Fruit fly (Drosophila melanogaster) whole organism, embryonic: ENCODE results near the gene CG14650.

Experiments used
- Adf1 ChIP-seq: fragments of 200-800 bp; sonication (Bioruptor generic); IDR thresholded peaks from 2 replicates; pipeline ENCODE4 v1.3.6; 2022; ENCODE audit warnings: missing biosample characterization, missing genetic modification characterization
- Antp ChIP-seq: fragments of 200-800 bp; sonication (Bioruptor generic); optimal IDR thresholded peaks from 3 replicates; lab custom pipeline; 2016; ENCODE audit warnings: missing biosample characterization, missing genetic modification characterization
- CG10959 ChIP-seq: fragments of 200-800 bp; sonication (Bioruptor generic); IDR thresholded peaks from 2 replicates; pipeline ENCODE4 v1.3.6; 2022; ENCODE audit warnings: missing biosample characterization, missing genetic modification characterization
- CG12769 ChIP-seq: fragments of 200-800 bp; sonication (Bioruptor generic); optimal IDR thresholded peaks from 2 replicates; lab custom pipeline; 2019; ENCODE audit warnings: missing biosample characterization, mild to moderate bottlenecking, missing genetic modification characterization, moderate library complexity
- CG14050 ChIP-seq: fragments of 200-800 bp; sonication (Bioruptor generic); IDR thresholded peaks from 3 replicates; pipeline ENCODE4 v1.3.6; 2022; ENCODE audit warnings: missing biosample characterization, missing genetic modification characterization
- CG15073 ChIP-seq: fragments of 200-800 bp; sonication (Bioruptor generic); optimal IDR thresholded peaks from 2 replicates; lab custom pipeline; 2016; ENCODE audit warnings: missing biosample characterization, missing genetic modification characterization
- CG15479 ChIP-seq: fragments of 200-800 bp; sonication (Bioruptor generic); optimal IDR thresholded peaks from 3 replicates; lab custom pipeline; 2019; ENCODE audit warnings: missing biosample characterization, mild to moderate bottlenecking, missing genetic modification characterization, moderate library complexity
- CG17385 ChIP-seq: fragments of 200-800 bp; sonication (Bioruptor generic); optimal IDR thresholded peaks from 3 replicates; lab custom pipeline; 2018; ENCODE audit warnings: missing biosample characterization, mild to moderate bottlenecking, missing genetic modification characterization
- CG1832 ChIP-seq: fragments of 200-800 bp; sonication (Bioruptor generic); optimal IDR thresholded peaks from 2 replicates; lab custom pipeline; 2017; ENCODE audit warnings: missing biosample characterization, mild to moderate bottlenecking, missing genetic modification characterization, inconsistent platforms
- CG2116 ChIP-seq: fragments of 200-800 bp; sonication (Bioruptor generic); optimal IDR thresholded peaks from 3 replicates; lab custom pipeline; 2018; ENCODE audit warnings: missing biosample characterization, mild to moderate bottlenecking, missing genetic modification characterization
- CG30020 ChIP-seq: fragments of 200-800 bp; optimal IDR thresholded peaks from 2 replicates; lab custom pipeline; 2019; ENCODE audit warnings: missing biosample characterization, mild to moderate bottlenecking, missing genetic modification characterization, moderate library complexity
- CG32532 ChIP-seq: fragments of 200-800 bp; sonication (Bioruptor generic); IDR thresholded peaks from 2 replicates; pipeline ENCODE4 v1.3.6; 2022; ENCODE audit warnings: missing biosample characterization, missing genetic modification characterization
- CG5180 ChIP-seq: fragments of 200-800 bp; sonication (Bioruptor generic); optimal IDR thresholded peaks from 3 replicates; lab custom pipeline; 2017; ENCODE audit warnings: missing biosample characterization, missing genetic modification characterization, mild to moderate bottlenecking, moderate library complexity, missing genetic modification reagents
- CG6813 ChIP-seq: fragments of 200-800 bp; sonication (Bioruptor generic); optimal IDR thresholded peaks from 2 replicates; lab custom pipeline; 2017; ENCODE audit warnings: missing biosample characterization, missing genetic modification characterization, mild to moderate bottlenecking, moderate library complexity, missing genetic modification reagents
- CG7786 ChIP-seq: fragments of 200-800 bp; sonication (Bioruptor generic); optimal IDR thresholded peaks from 2 replicates; lab custom pipeline; 2016; ENCODE audit warnings: missing biosample characterization, missing genetic modification characterization
- CG7987 ChIP-seq: fragments of 200-800 bp; sonication (Bioruptor generic); optimal IDR thresholded peaks from 2 replicates; lab custom pipeline; 2018; ENCODE audit warnings: missing biosample characterization, mild to moderate bottlenecking, missing genetic modification characterization, moderate library complexity
- CG8359 ChIP-seq: fragments of 200-800 bp; sonication (Bioruptor generic); optimal IDR thresholded peaks from 2 replicates; lab custom pipeline; 2017; ENCODE audit warnings: missing biosample characterization, mild to moderate bottlenecking, missing genetic modification characterization, borderline replicate concordance
- CG9437 ChIP-seq: fragments of 200-800 bp; sonication (Bioruptor generic); optimal IDR thresholded peaks from 2 replicates; lab custom pipeline; 2018; ENCODE audit warnings: missing biosample characterization, mild to moderate bottlenecking, missing genetic modification characterization
- Dll ChIP-seq: fragments of 200-800 bp; sonication (Bioruptor generic); IDR thresholded peaks from 4 replicates; pipeline ENCODE4 v1.3.6; 2022; ENCODE audit warnings: missing biosample characterization, missing genetic modification characterization; ENCODE audit not compliant: partially characterized antibody
- Drgx ChIP-seq: fragments of 200-800 bp; sonication (Bioruptor generic); IDR thresholded peaks from 2 replicates; pipeline ENCODE4 v1.3.6; 2022; ENCODE audit warnings: missing biosample characterization, missing genetic modification characterization
- ERR ChIP-seq: fragments of 200-800 bp; sonication (Bioruptor generic); optimal IDR thresholded peaks from 2 replicates; lab custom pipeline; 2016; ENCODE audit warnings: missing biosample characterization, missing genetic modification characterization
- Fer2 ChIP-seq: fragments of 200-800 bp; sonication (Bioruptor generic); optimal IDR thresholded peaks from 2 replicates; lab custom pipeline; 2018; ENCODE audit warnings: missing biosample characterization, mild to moderate bottlenecking, missing genetic modification characterization, moderate library complexity
- Gsc ChIP-seq: fragments of 200-800 bp; sonication (Bioruptor generic); IDR thresholded peaks from 2 replicates; pipeline ENCODE4 v1.3.6; 2022; ENCODE audit warnings: missing biosample characterization, missing genetic modification characterization
- Hey ChIP-seq: fragments of 200-800 bp; sonication (Bioruptor generic); optimal IDR thresholded peaks from 3 replicates; lab custom pipeline; 2018; ENCODE audit warnings: missing biosample characterization, mild to moderate bottlenecking, missing genetic modification characterization
- Hmx ChIP-seq: fragments of 200-800 bp; sonication (Bioruptor generic); optimal IDR thresholded peaks from 2 replicates; lab custom pipeline; 2016; ENCODE audit warnings: missing biosample characterization, missing genetic modification characterization
- NC2β ChIP-seq: fragments of 200-800 bp; sonication (Bioruptor generic); optimal IDR thresholded peaks from 2 replicates; lab custom pipeline; 2016; ENCODE audit warnings: missing biosample characterization, missing genetic modification characterization
- Ravus ChIP-seq: fragments of 200-800 bp; sonication (Bioruptor generic); IDR thresholded peaks from 2 replicates; pipeline ENCODE4 v1.3.6; 2022; ENCODE audit warnings: missing biosample characterization, missing genetic modification characterization
- Rfx ChIP-seq: fragments of 200-800 bp; sonication (Bioruptor generic); IDR thresholded peaks from 2 replicates; pipeline ENCODE4 v1.3.6; 2022; ENCODE audit warnings: missing biosample characterization, missing genetic modification characterization
- Six4 ChIP-seq: fragments of 200-800 bp; sonication (Bioruptor generic); optimal IDR thresholded peaks from 2 replicates; lab custom pipeline; 2016; ENCODE audit warnings: missing biosample characterization, missing genetic modification characterization
- Trl ChIP-seq, 3 experiments: fragments of >200 bp in 2 of 3; fragments of 200-800 bp in 1 of 3; sonication (Bioruptor generic) in 1 of 3; optimal IDR thresholded peaks; 2 replicates in 1 of 3; 3 replicates in 2 of 3; lab custom pipeline; 2016 to 2017; ENCODE audit warnings: missing biosample characterization in 1 of 3, missing genetic modification characterization in 1 of 3
- bcd ChIP-seq: fragments of 200-800 bp; sonication (Bioruptor generic); optimal IDR thresholded peaks from 2 replicates; lab custom pipeline; 2017; ENCODE audit warnings: missing biosample characterization, mild to moderate bottlenecking, missing genetic modification characterization
- ci ChIP-seq: fragments of 200-800 bp; sonication (Bioruptor generic); IDR thresholded peaks from 3 replicates; pipeline ENCODE4 v1.3.6; 2022; ENCODE audit warnings: missing biosample characterization, missing genetic modification characterization
- dmrt11E ChIP-seq: fragments of 200-800 bp; sonication (Bioruptor generic); optimal IDR thresholded peaks from 3 replicates; lab custom pipeline; 2018; ENCODE audit warnings: missing biosample characterization, mild to moderate bottlenecking, missing genetic modification characterization, moderate library complexity
- ems ChIP-seq: fragments of 200-800 bp; sonication (Bioruptor generic); optimal IDR thresholded peaks from 3 replicates; lab custom pipeline; 2016; ENCODE audit warnings: missing biosample characterization, missing genetic modification characterization
- en ChIP-seq: fragments of 200-800 bp; sonication (Bioruptor generic); optimal IDR thresholded peaks from 2 replicates; lab custom pipeline; 2016; ENCODE audit warnings: missing biosample characterization, missing genetic modification characterization
- exex ChIP-seq: fragments of 200-800 bp; sonication (Bioruptor generic); optimal IDR thresholded peaks from 4 replicates; lab custom pipeline; 2018; ENCODE audit warnings: missing biosample characterization, mild to moderate bottlenecking, missing genetic modification characterization, moderate library complexity
- fd102C ChIP-seq: fragments of 200-800 bp; sonication (Bioruptor generic); optimal IDR thresholded peaks from 2 replicates; lab custom pipeline; 2018; ENCODE audit warnings: missing biosample characterization, mild to moderate bottlenecking, missing genetic modification characterization, moderate library complexity
- fru ChIP-seq: fragments of >200 bp; optimal IDR thresholded peaks from 2 replicates; lab custom pipeline; 2017
- grn ChIP-seq: fragments of 200-800 bp; sonication (Bioruptor generic); optimal IDR thresholded peaks from 3 replicates; lab custom pipeline; 2017; ENCODE audit warnings: missing biosample characterization, missing genetic modification characterization
- hb ChIP-seq: fragments of 200-800 bp; sonication (Bioruptor generic); IDR thresholded peaks from 3 replicates; pipeline ENCODE4 v1.3.6; 2022; ENCODE audit warnings: missing biosample characterization, missing genetic modification characterization; ENCODE audit not compliant: partially characterized antibody
- hbn ChIP-seq: fragments of 200-800 bp; sonication (Bioruptor generic); IDR thresholded peaks from 2 replicates; pipeline ENCODE4 v1.3.6; 2022; ENCODE audit warnings: missing biosample characterization, missing genetic modification characterization; ENCODE audit not compliant: partially characterized antibody
- lilli ChIP-seq: fragments of 200-800 bp; sonication (Bioruptor generic); optimal IDR thresholded peaks from 3 replicates; lab custom pipeline; 2016; ENCODE audit warnings: missing biosample characterization, missing genetic modification characterization
- peb ChIP-seq: fragments of 200-800 bp; sonication (Bioruptor generic); IDR thresholded peaks from 2 replicates; pipeline ENCODE4 v1.3.6; 2022; ENCODE audit warnings: missing biosample characterization, missing genetic modification characterization
- pnt ChIP-seq: fragments of 200-800 bp; sonication (Bioruptor generic); optimal IDR thresholded peaks from 3 replicates; lab custom pipeline; 2016; ENCODE audit warnings: missing biosample characterization, missing genetic modification characterization
- sqz ChIP-seq: fragments of 200-800 bp; sonication (Bioruptor generic); optimal IDR thresholded peaks from 3 replicates; lab custom pipeline; 2018; ENCODE audit warnings: missing biosample characterization, mild to moderate bottlenecking, missing genetic modification characterization
- sug ChIP-seq: fragments of 200-800 bp; optimal IDR thresholded peaks from 2 replicates; lab custom pipeline; 2019; ENCODE audit warnings: missing biosample characterization, mild to moderate bottlenecking, missing genetic modification characterization, moderate library complexity
- tup ChIP-seq: fragments of 200-800 bp; sonication (Bioruptor generic); optimal IDR thresholded peaks from 2 replicates; lab custom pipeline; 2016; ENCODE audit warnings: missing biosample characterization, mild to moderate bottlenecking, missing genetic modification characterization, moderate library complexity
- vvl ChIP-seq: fragments of 200-800 bp; sonication (Bioruptor generic); IDR thresholded peaks from 2 replicates; pipeline ENCODE4 v1.3.6; 2022; ENCODE audit warnings: missing biosample characterization, missing genetic modification characterization
- zfh1 ChIP-seq: fragments of 200-800 bp; sonication (Bioruptor generic); IDR thresholded peaks from 3 replicates; pipeline ENCODE4 v1.3.6; 2022; ENCODE audit warnings: missing biosample characterization, missing genetic modification characterization

The CG14650 gene

DNA sequence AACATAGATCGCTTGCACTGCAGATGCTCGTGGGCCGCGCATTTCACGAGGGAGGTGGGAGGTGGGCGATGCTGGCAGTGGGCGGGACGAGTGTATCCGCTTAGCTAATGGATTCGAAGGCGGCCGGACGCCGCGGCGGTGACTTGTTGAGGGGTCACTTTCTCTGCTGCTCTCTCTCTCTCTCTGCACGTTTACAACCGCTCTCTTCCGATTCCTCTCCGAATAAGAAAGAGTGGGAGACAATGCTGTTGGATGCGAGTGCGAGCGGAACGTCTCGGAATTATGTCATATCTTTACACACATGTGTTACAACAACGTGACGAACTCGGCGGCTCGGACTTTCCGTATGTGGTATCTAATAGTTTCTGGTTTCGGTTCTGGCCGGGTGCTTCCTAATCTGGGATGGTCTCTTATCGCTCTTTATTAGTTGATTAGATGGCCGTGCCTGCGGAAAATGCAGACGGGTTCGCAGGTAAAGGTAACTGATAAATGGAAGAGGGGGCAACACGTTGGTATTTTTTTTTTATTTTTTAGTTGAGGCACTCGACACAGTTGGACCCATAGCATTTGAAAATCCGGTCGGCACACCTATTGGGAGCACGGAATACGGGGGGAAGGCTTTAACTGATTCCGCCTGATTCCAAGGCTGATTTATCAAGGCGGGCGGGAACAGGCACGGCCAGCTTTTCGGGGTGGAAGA is 15.3 kb downstream of the CG14650 start (continued):
- TF ChIP-seq zfh1: 0 out of 3 replicates have a peak, but pooled peaks have one; percentile 3
- no peak for TF ChIP-seq NC2β (GFP tag; lab: Kevin White, UChicago)
- no peak for TF ChIP-seq CG30020
- TF ChIP-seq CG8359: no peak
- TF ChIP-seq Drgx (GFP tag; lab: Robert Waterston, UW): peak; percentile 25
- peak; percentile 10 for TF ChIP-seq sug (tag; lab: Kevin White, UChicago)
- TF ChIP-seq Six4 (GFP tag; lab: Kevin White, UChicago): no peak
- TF ChIP-seq ems (GFP tag; lab: Kevin White, UChicago): no peak
- TF ChIP-seq Fer2 (tag; lab: Kevin White, UChicago): no peak
- TF ChIP-seq fru (lab: Kevin White, UChicago): no peak
- TF ChIP-seq CG32532 (GFP tag; lab: Robert Waterston, UW): peak; percentile 20; the same call in 1 of the 2 replicates
- peak; percentile 55 for TF ChIP-seq CG17385 (GFP tag; lab: Kevin White, UChicago)
- peak; percentile 27; the same call in 1 of the 2 replicates for TF ChIP-seq Adf1 (GFP tag; lab: Robert Waterston, UW)
- TF ChIP-seq ERR (GFP tag; lab: Kevin White, UChicago): no peak
- no peak for TF ChIP-seq Dll (GFP tag; lab: Robert Waterston, UW)
- no peak for TF ChIP-seq Ravus (GFP tag; lab: Robert Waterston, UW)
- no peak for TF ChIP-seq Rfx
- 0 out of 2 replicates have a peak, but pooled peaks have one; percentile 17 for TF ChIP-seq hbn
- TF ChIP-seq CG2116: no peak
- TF ChIP-seq CG9437 (GFP tag; lab: Kevin White, UChicago): peak; percentile 66
- TF ChIP-seq sqz (GFP tag; lab: Kevin White, UChicago): peak; percentile 41
- peak; percentile 42 for TF ChIP-seq CG6813 (GFP tag; lab: Kevin White, UChicago)
- TF ChIP-seq CG14050: no peak
- no peak for TF ChIP-seq hb
- TF ChIP-seq tup: no peak
- TF ChIP-seq Hey: no peak
- no peak for TF ChIP-seq CG7987
- no peak for TF ChIP-seq lilli (GFP tag; lab: Kevin White, UChicago)
- TF ChIP-seq ci (GFP tag; lab: Robert Waterston, UW): peak; percentile 59; the same call in 2 of the 3 replicates
- no peak for TF ChIP-seq Antp (GFP tag; lab: Kevin White, UChicago)
- TF ChIP-seq Hmx (GFP tag; lab: Kevin White, UChicago): no peak
- peak; percentile 83 for TF ChIP-seq CG15479 (GFP tag; lab: Kevin White, UChicago)
- TF ChIP-seq CG1832 (GFP tag; lab: Kevin White, UChicago): peak; percentile 52
- peak; percentile 16 for TF ChIP-seq CG12769 (tag; lab: Kevin White, UChicago)
- TF ChIP-seq CG7786: peak; percentile 22
- TF ChIP-seq en (GFP tag; lab: Kevin White, UChicago): no peak
- TF ChIP-seq vvl (GFP tag; lab: Robert Waterston, UW): peak; percentile 27; the same call in 1 of the 2 replicates
- TF ChIP-seq exex (tag; lab: Kevin White, UChicago): peak; percentile 72
- TF ChIP-seq dmrt11E (tag; lab: Kevin White, UChicago): no peak
- TF ChIP-seq Gsc: no peak
- TF ChIP-seq bcd (GFP tag; lab: Kevin White, UChicago): no peak
- TF ChIP-seq CG15073: no peak
- TF ChIP-seq CG10959: no peak
- TF ChIP-seq Trl (optimal IDR thresholded peaks at IDR 0.05; lab: Kevin White, UChicago): peak; percentile 89 to 98
- no peak for TF ChIP-seq Trl (GFP tag; optimal IDR thresholded peaks at IDR 0.05; lab: Kevin White, UChicago)
- no peak for TF ChIP-seq pnt (GFP tag; lab: Kevin White, UChicago)
- TF ChIP-seq grn (GFP tag; lab: Kevin White, UChicago): peak; percentile 80
- TF ChIP-seq peb (GFP tag; lab: Robert Waterston, UW): no peak
- no peak for TF ChIP-seq fd102C (GFP tag; lab: Kevin White, UChicago)
- TF ChIP-seq CG5180 (GFP tag; lab: Kevin White, UChicago): peak; percentile 86
